Fruit fly (Drosophila melanogaster): ENCODE measurements around the gene Prosalpha4T1.

DNA sequence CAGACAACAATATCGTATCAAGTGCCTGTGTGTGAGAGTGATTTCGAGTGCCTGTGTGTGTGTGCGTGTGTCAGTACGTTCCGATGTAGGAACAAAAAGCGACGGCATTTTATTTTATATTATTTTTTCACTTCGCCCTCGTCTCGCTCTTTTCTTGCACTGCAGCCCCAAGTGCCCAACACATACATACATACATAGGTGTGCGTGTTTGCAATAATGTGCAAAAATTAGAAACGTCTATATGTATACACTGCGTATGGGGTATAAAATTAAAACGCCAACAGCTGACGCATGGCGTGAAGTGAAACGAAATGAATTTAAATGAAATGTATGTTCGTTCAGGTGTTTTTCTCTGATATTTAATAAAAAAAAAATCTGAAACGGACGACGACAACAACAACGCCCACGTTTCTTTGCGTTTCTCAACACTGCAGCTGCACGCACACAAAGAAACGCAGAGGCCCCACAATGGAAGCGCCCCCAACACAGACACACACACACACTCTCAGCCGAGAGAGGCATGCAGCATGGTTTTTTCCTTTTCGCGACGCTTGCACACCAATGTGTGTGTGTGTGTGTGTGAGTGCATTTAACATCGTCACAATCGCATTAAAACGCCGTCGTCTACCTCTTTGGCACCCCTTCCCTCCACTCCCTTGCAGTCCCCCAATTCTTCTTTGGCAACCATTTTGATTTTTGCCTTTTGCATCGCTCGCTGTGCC, 35.0 kb upstream of the Prosalpha4T1 start:
- TF ChIP-seq Myc (optimal IDR thresholded peaks at IDR 0.05): no peak
- no peak for TF ChIP-seq ttk (optimal IDR thresholded peaks at IDR 0.05)
- no peak for TF ChIP-seq insv (optimal IDR thresholded peaks at IDR 0.05)
- no peak for TF ChIP-seq psq (optimal IDR thresholded peaks at IDR 0.05)
- no peak for TF ChIP-seq Sin3A (optimal IDR thresholded peaks at IDR 0.05)
- TF ChIP-seq h (optimal IDR thresholded peaks at IDR 0.05): no peak

All from Kc167 (cell line).